Worm (Caenorhabditis elegans) whole organism, L2 larva: ENCODE results near the gene ifa-3.

ENCODE experiments used
- C34F6.9 ChIP-seq: fragments of 150-350 bp; optimal IDR thresholded peaks from 2 replicates; lab custom pipeline; 2014; ENCODE audit warnings: missing biosample characterization, missing genetic modification characterization
- F13H6.1 ChIP-seq: sonication (generic microtip); optimal IDR thresholded peaks from 2 replicates; lab custom pipeline; 2016; ENCODE audit warnings: missing genetic modification characterization, missing compliant biosample characterization
- R02D3.7 ChIP-seq: fragments of 150-350 bp; optimal IDR thresholded peaks from 2 replicates; lab custom pipeline; 2014; ENCODE audit warnings: missing biosample characterization, missing genetic modification characterization
- ZK546.5 ChIP-seq: sonication (generic microtip); optimal IDR thresholded peaks from 2 replicates; lab custom pipeline; 2017; ENCODE audit warnings: missing biosample characterization, missing genetic modification characterization
- alr-1 ChIP-seq: fragments of 150-350 bp; optimal IDR thresholded peaks from 2 replicates; lab custom pipeline; 2014; ENCODE audit warnings: missing biosample characterization, missing genetic modification characterization
- ama-1 ChIP-seq: fragments of 150-350 bp; optimal IDR thresholded peaks from 2 replicates; lab custom pipeline; 2018; ENCODE audit warnings: inconsistent platforms
- blmp-1 ChIP-seq: sonication (generic microtip); optimal IDR thresholded peaks from 2 replicates; lab custom pipeline; 2017; ENCODE audit warnings: missing genetic modification characterization, mild to moderate bottlenecking, missing compliant biosample characterization, antibody characterized with exemption, moderate library complexity; ENCODE audit not compliant: insufficient read depth
- ceh-16 ChIP-seq: fragments of 150-350 bp; optimal IDR thresholded peaks from 2 replicates; lab custom pipeline; 2014; ENCODE audit warnings: missing biosample characterization, missing genetic modification characterization
- ceh-82 ChIP-seq: fragments of 150-350 bp; optimal IDR thresholded peaks from 2 replicates; lab custom pipeline; 2014; ENCODE audit warnings: missing biosample characterization, missing genetic modification characterization
- crh-2 ChIP-seq: sonication (generic microtip); optimal IDR thresholded peaks from 2 replicates; lab custom pipeline; 2017; ENCODE audit warnings: missing biosample characterization, missing genetic modification characterization
- egl-27 ChIP-seq: sonication (generic microtip); optimal IDR thresholded peaks from 3 replicates; lab custom pipeline; 2017; ENCODE audit warnings: missing biosample characterization, missing genetic modification reagents, missing genetic modification characterization
- elt-1 ChIP-seq: fragments of 150-350 bp; optimal IDR thresholded peaks from 2 replicates; lab custom pipeline; 2014; ENCODE audit warnings: missing biosample characterization, missing genetic modification characterization
- elt-3 ChIP-seq: sonication (generic microtip); optimal IDR thresholded peaks from 2 replicates; lab custom pipeline; 2017; ENCODE audit warnings: missing biosample characterization, missing genetic modification characterization
- fos-1 ChIP-seq: fragments of 150-350 bp; optimal IDR thresholded peaks from 2 replicates; lab custom pipeline; 2014; ENCODE audit warnings: missing biosample characterization, missing genetic modification characterization
- lin-11 ChIP-seq: fragments of 150-350 bp; sonication (generic microtip); optimal IDR thresholded peaks from 2 replicates; lab custom pipeline; 2014; ENCODE audit warnings: missing biosample characterization, missing genetic modification characterization, inconsistent platforms, mixed read lengths
- lin-13 ChIP-seq: fragments of 150-350 bp; optimal IDR thresholded peaks from 2 replicates; lab custom pipeline; 2014; ENCODE audit warnings: missing biosample characterization, missing genetic modification reagents, missing genetic modification characterization
- lin-39 ChIP-seq: fragments of 150-350 bp; optimal IDR thresholded peaks from 2 replicates; lab custom pipeline; 2014; ENCODE audit warnings: missing biosample characterization, missing genetic modification reagents, missing genetic modification characterization
- lsy-2 ChIP-seq, 2 experiments: fragments of 150-350 bp in 1 of 2; sonication (generic microtip) in 1 of 2; optimal IDR thresholded peaks; 2 replicates each; lab custom pipeline; 2014 to 2017; ENCODE audit warnings: missing biosample characterization in 2 of 2, missing genetic modification characterization in 2 of 2
- mbf-1 ChIP-seq: sonication (generic microtip); optimal IDR thresholded peaks from 2 replicates; lab custom pipeline; 2017; ENCODE audit warnings: missing biosample characterization, missing genetic modification characterization
- nhr-11 ChIP-seq: fragments of 150-350 bp; optimal IDR thresholded peaks from 2 replicates; lab custom pipeline; 2014; ENCODE audit warnings: missing biosample characterization, missing genetic modification characterization
- nhr-12 ChIP-seq: fragments of 150-350 bp; optimal IDR thresholded peaks from 2 replicates; lab custom pipeline; 2014; ENCODE audit warnings: missing biosample characterization, missing genetic modification characterization
- nhr-129 ChIP-seq: fragments of 150-350 bp; optimal IDR thresholded peaks from 2 replicates; lab custom pipeline; 2014; ENCODE audit warnings: missing biosample characterization, missing genetic modification characterization
- nhr-21 ChIP-seq: fragments of 150-350 bp; optimal IDR thresholded peaks from 2 replicates; lab custom pipeline; 2014; ENCODE audit warnings: missing biosample characterization, missing genetic modification characterization
- nhr-23 ChIP-seq: fragments of 150-350 bp; optimal IDR thresholded peaks from 2 replicates; lab custom pipeline; 2014; ENCODE audit warnings: missing biosample characterization, missing genetic modification reagents, missing genetic modification characterization
- nhr-25 ChIP-seq: fragments of 150-350 bp; sonication (generic microtip); optimal IDR thresholded peaks from 3 replicates; lab custom pipeline; 2014; ENCODE audit warnings: missing biosample characterization, missing genetic modification characterization
- nhr-6 ChIP-seq: fragments of 150-350 bp; optimal IDR thresholded peaks from 2 replicates; lab custom pipeline; 2014; ENCODE audit warnings: missing biosample characterization, missing genetic modification characterization
- peb-1 ChIP-seq: fragments of 150-350 bp; optimal IDR thresholded peaks from 2 replicates; lab custom pipeline; 2014; ENCODE audit warnings: missing biosample characterization, missing genetic modification characterization
- sem-4 ChIP-seq: fragments of 150-350 bp; optimal IDR thresholded peaks from 2 replicates; lab custom pipeline; 2014; ENCODE audit warnings: missing biosample characterization, missing genetic modification reagents, missing genetic modification characterization
- skn-1 ChIP-seq: sonication (generic microtip); optimal IDR thresholded peaks from 2 replicates; lab custom pipeline; 2017; ENCODE audit warnings: missing biosample characterization, missing genetic modification characterization
- sma-3 ChIP-seq: sonication (generic microtip); optimal IDR thresholded peaks from 2 replicates; lab custom pipeline; 2016; ENCODE audit warnings: missing genetic modification reagents, missing genetic modification characterization, missing compliant biosample characterization
- sma-9 ChIP-seq, 2 experiments: fragments of 150-350 bp in 1 of 2; sonication (generic microtip) in 1 of 2; optimal IDR thresholded peaks; 2 replicates each; lab custom pipeline; 2014 to 2016; ENCODE audit warnings: missing genetic modification characterization in 2 of 2, mild to moderate bottlenecking in 1 of 2, missing biosample characterization in 1 of 2, missing compliant biosample characterization in 1 of 2, missing genetic modification reagents in 1 of 2, moderate library complexity in 1 of 2
- unc-39 ChIP-seq: fragments of 150-350 bp; optimal IDR thresholded peaks from 2 replicates; lab custom pipeline; 2014; ENCODE audit warnings: missing biosample characterization, missing genetic modification characterization
- unc-55 ChIP-seq: fragments of 150-350 bp; sonication (generic microtip); optimal IDR thresholded peaks from 3 replicates; lab custom pipeline; 2014; ENCODE audit warnings: missing biosample characterization, missing genetic modification reagents, missing genetic modification characterization
- ztf-11 ChIP-seq: sonication (generic microtip); optimal IDR thresholded peaks from 2 replicates; lab custom pipeline; 2017; ENCODE audit warnings: missing biosample characterization, missing genetic modification characterization
- ztf-4 ChIP-seq: fragments of 150-350 bp; optimal IDR thresholded peaks from 2 replicates; lab custom pipeline; 2014; ENCODE audit warnings: missing biosample characterization, missing genetic modification characterization

Gene ifa-3

ce11 chrX:16263287-16263686 is 6.6 kb downstream of the ifa-3 start:
- TF ChIP-seq fos-1 (tag; lab: Kevin White, UChicago), result peak; percentile 2
- TF ChIP-seq nhr-25, result no peak
- TF ChIP-seq sma-3 (GFP tag; lab: Kevin White, UChicago), result peak; percentile 34

DNA sequence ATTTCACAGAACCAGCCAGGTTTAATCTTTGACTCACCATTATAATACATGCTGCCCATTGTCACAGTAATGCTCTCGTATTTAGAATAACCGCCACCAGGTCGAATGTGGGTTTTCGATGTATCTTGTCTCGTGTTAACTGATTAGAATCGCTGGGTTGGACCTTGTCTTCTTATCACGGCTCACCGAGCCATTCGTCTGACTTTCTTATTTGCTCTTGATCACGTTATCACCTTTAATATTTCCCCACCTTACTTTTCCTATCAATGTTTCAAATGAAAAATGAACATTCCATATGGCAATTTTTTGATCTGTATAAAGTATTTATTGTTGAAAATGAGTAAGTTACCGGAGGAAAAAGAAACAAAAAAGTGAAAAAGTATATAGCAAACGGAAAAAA is 7.9 kb downstream of the ifa-3 start, which contains the start of gene sgk-1:
TSS of gene sgk-1 (minus strand) at position 130 of the 400 bp plus-strand sequence.
- no peak for TF ChIP-seq blmp-1
- peak; percentile 30 for TF ChIP-seq sma-9 (GFP tag; optimal IDR thresholded peaks at IDR 0.05; lab: Kevin White, UChicago)
- TF ChIP-seq sma-9 (tag; optimal IDR thresholded peaks at IDR 0.05; lab: Kevin White, UChicago), result no peak
- peak; percentile 46 for TF ChIP-seq fos-1 (tag; lab: Kevin White, UChicago)
- TF ChIP-seq ZK546.5 (tag; lab: Kevin White, UChicago), result no peak
- no peak for TF ChIP-seq nhr-129
- no peak for TF ChIP-seq nhr-25
- TF ChIP-seq unc-55, result no peak
- no peak for TF ChIP-seq lin-39

ce11 chrX:16260077-16260476 is 9.8 kb downstream of the ifa-3 start:
- TF ChIP-seq nhr-21 (tag; lab: Kevin White, UChicago) (no peak), fos-1 (tag; lab: Kevin White, UChicago) (peak; percentile 71), nhr-23 (no peak), unc-55 (no peak), crh-2 (tag; lab: Kevin White, UChicago) (peak; percentile 14), lin-13 (no peak), C34F6.9 (no peak), peb-1 (tag; lab: Kevin White, UChicago) (no peak), nhr-129 (no peak), lin-11 (tag; lab: Kevin White, UChicago) (no peak), ztf-4 (tag; lab: Kevin White, UChicago) (no peak), nhr-11 (tag; lab: Kevin White, UChicago) (no peak), ceh-16 (tag; lab: Kevin White, UChicago) (no peak), R02D3.7 (tag; lab: Kevin White, UChicago) (no peak), elt-3 (tag; lab: Kevin White, UChicago) (no peak), ZK546.5 (tag; lab: Kevin White, UChicago) (no peak), skn-1 (tag; lab: Kevin White, UChicago) (peak; percentile 7), alr-1 (tag; lab: Kevin White, UChicago) (no peak), ztf-11 (tag; lab: Kevin White, UChicago) (no peak), ceh-82 (tag; lab: Kevin White, UChicago) (no peak), sma-9 (GFP tag; optimal IDR thresholded peaks at IDR 0.05; lab: Kevin White, UChicago) (no peak), sma-9 (tag; optimal IDR thresholded peaks at IDR 0.05; lab: Kevin White, UChicago) (no peak), egl-27 (no peak), sem-4 (tag; lab: Kevin White, UChicago) (no peak)

- no peak for TF ChIP-seq lsy-2 (tag; optimal IDR thresholded peaks at IDR 0.05; lab: Kevin White, UChicago)
- TF ChIP-seq peb-1 (tag; lab: Kevin White, UChicago), result no peak
- no peak for TF ChIP-seq blmp-1
- no peak for TF ChIP-seq ama-1
- TF ChIP-seq unc-39 (tag; lab: Kevin White, UChicago), result no peak
- TF ChIP-seq sma-9 (GFP tag; optimal IDR thresholded peaks at IDR 0.05; lab: Kevin White, UChicago), result no peak
- no peak for TF ChIP-seq sma-9 (tag; optimal IDR thresholded peaks at IDR 0.05; lab: Kevin White, UChicago)
- TF ChIP-seq nhr-11 (tag; lab: Kevin White, UChicago), result no peak
- TF ChIP-seq elt-1 (tag; lab: Kevin White, UChicago), result no peak
- no peak for TF ChIP-seq C34F6.9
- no peak for TF ChIP-seq nhr-6 (tag; lab: Kevin White, UChicago)
- no peak for TF ChIP-seq mbf-1 (tag; lab: Kevin White, UChicago)
These were observed 11.4 kb downstream of the ifa-3 start for ce11 chrX:16258503-16258902.

DNA sequence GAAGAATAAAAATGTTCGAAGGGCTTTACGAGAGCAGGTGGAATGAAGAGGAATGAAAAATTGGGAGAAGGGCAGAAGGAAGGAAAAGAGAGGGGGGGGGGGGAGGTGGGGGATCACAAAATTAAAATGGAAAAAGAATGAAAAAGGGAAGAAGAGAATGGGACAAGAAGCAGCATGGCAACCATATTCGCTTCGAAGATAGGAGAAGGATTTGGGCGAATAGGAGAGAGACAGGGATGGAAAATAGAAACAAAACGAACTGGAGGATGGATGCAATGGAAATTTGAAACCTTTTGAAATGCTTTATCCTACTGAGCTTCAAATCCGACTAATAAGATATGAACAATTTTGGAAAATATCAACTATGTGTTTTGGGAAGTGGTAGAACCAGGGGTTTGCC is 19.2 kb downstream of the ifa-3 start, which contains the start of gene W10G6.6:
TSS of gene W10G6.6 (minus strand) at position 101 of the 400 bp plus-strand sequence.
- TF ChIP-seq skn-1 (tag; lab: Kevin White, UChicago) (no peak), ztf-11 (tag; lab: Kevin White, UChicago) (no peak), ZK546.5 (tag; lab: Kevin White, UChicago) (no peak), unc-39 (tag; lab: Kevin White, UChicago) (no peak), F13H6.1 (tag; lab: Kevin White, UChicago) (no peak), nhr-129 (no peak), ama-1 (no peak), nhr-12 (tag; lab: Kevin White, UChicago) (no peak), sma-3 (GFP tag; lab: Kevin White, UChicago) (no peak), mbf-1 (tag; lab: Kevin White, UChicago) (no peak)
